Worm (Caenorhabditis elegans) whole organism, L2 larva: ENCODE data around the gene C16C10.9.

Experiments
- ama-1 ChIP-seq: fragments of 150-350 bp; optimal IDR thresholded peaks from 2 replicates; lab custom pipeline; 2018; ENCODE audit warnings: inconsistent platforms
- mab-5 ChIP-seq: fragments of 150-350 bp; optimal IDR thresholded peaks from 2 replicates; lab custom pipeline; 2014; ENCODE audit warnings: missing biosample characterization, missing genetic modification characterization
- nhr-237 ChIP-seq: fragments of 150-350 bp; optimal IDR thresholded peaks from 2 replicates; lab custom pipeline; 2014; ENCODE audit warnings: missing biosample characterization, missing genetic modification characterization
- skn-1 ChIP-seq: sonication (generic microtip); optimal IDR thresholded peaks from 2 replicates; lab custom pipeline; 2017; ENCODE audit warnings: missing biosample characterization, missing genetic modification characterization

DNA sequence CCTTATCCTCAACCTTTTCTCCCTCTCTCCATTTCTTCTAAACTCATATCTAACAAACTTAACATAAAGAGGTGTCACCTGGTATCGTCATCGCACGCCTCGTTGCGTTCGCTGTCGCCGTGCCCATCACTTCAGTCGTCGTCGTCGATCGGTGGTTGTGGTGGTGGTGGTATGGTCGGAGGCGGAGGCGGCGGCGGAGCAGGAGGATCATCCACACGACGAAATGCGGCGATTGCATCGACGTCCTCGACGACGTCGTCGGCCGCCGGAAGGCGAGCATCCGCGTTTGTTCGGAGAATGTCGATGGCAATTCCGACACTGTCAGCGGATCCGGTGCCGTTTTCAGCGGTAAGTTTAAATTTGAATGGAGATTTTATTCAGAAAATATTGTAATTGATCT, 23.1 kb downstream of the C16C10.9 start:
- TF ChIP-seq mab-5 (tag; lab: Kevin White, UChicago) (no peak), ama-1 (lab: Kevin White, UChicago) (no peak), skn-1 (tag; lab: Kevin White, UChicago) (no peak), nhr-237 (tag; lab: Kevin White, UChicago) (no peak)
